Worm (Caenorhabditis elegans): ENCODE results near the gene lim-6.

ce11 chrX:1072152-1072551 is at the start of gene lim-6:
- no peak for TF ChIP-seq med-1 (GFP tag; optimal IDR thresholded peaks at IDR 0.05; ENCODE audit: insufficient read depth)
- no peak for TF ChIP-seq T22C8.4 (GFP tag; IDR thresholded peaks at IDR 0.05)
- TF ChIP-seq ref-1 (GFP tag; conservative IDR thresholded peaks at IDR 0.05): no peak
- TF ChIP-seq klf-2 (GFP tag; conservative IDR thresholded peaks at IDR 0.05): no peak
- TF ChIP-seq tab-1 (GFP tag; IDR thresholded peaks at IDR 0.05): no peak
